Worm (Caenorhabditis elegans): Measurements from ENCODE around the gene Y41E3.22.

DNA sequence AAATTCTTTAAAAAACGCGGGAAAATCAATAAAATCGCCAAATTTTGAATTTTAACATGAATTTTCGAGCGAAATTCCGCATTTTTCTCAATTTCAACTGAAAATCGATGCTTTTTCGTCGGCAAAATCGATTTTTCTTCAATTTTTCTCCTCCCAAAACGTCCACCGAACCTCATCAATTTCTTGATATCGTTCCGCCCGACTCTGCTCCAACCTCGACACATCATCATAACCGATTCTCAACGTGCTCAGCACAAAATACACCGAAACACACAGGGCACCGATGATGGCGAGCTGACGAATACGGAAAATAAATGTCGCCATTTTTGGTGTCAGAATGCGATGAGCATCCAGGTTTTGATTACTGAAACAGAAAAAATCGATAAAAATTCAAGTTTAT lies 8.0 kb downstream of the Y41E3.22 start, which contains the start of gene Y41E3.1:
- no peak for TF ChIP-seq elt-3 (tag; optimal IDR thresholded peaks at IDR 0.05)
- no peak for TF ChIP-seq lin-13 (tag; optimal IDR thresholded peaks at IDR 0.05)
- TF ChIP-seq ceh-39 (tag; optimal IDR thresholded peaks at IDR 0.05): no peak
- no peak for TF ChIP-seq nhr-76 (tag; optimal IDR thresholded peaks at IDR 0.05)
